Fruit fly (Drosophila melanogaster) whole organism, embryonic: Measurements from ENCODE around the gene Vps8.
A peak's percentile ranks its signal among the peaks of the same experiment; 100 is the strongest.

Experiments used
- Blimp-1 ChIP-seq: fragments of 200-800 bp; sonication (Bioruptor generic); optimal IDR thresholded peaks from 3 replicates; lab custom pipeline; 2018; ENCODE audit warnings: missing biosample characterization, missing genetic modification characterization, mild to moderate bottlenecking, moderate library complexity, missing genetic modification reagents
- CG10979 ChIP-seq: fragments of 200-800 bp; sonication (Bioruptor generic); optimal IDR thresholded peaks from 2 replicates; lab custom pipeline; 2018; ENCODE audit warnings: missing biosample characterization, mild to moderate bottlenecking, missing genetic modification characterization, moderate library complexity
- CG15696 ChIP-seq: fragments of 200-800 bp; sonication (Bioruptor generic); optimal IDR thresholded peaks from 2 replicates; lab custom pipeline; 2019; ENCODE audit warnings: missing biosample characterization, mild to moderate bottlenecking, missing genetic modification characterization, moderate library complexity
- CG16779 ChIP-seq: fragments of 200-800 bp; sonication (Bioruptor generic); IDR thresholded peaks from 2 replicates; pipeline ENCODE4 v1.3.6; 2022; ENCODE audit warnings: missing biosample characterization, missing genetic modification characterization
- CG17328 ChIP-seq: fragments of 200-800 bp; sonication (Bioruptor generic); IDR thresholded peaks from 2 replicates; pipeline ENCODE4 v1.3.6; 2022; ENCODE audit warnings: missing biosample characterization, missing genetic modification characterization
- CG17802 ChIP-seq: fragments of 200-800 bp; sonication (Bioruptor generic); optimal IDR thresholded peaks from 2 replicates; lab custom pipeline; 2018; ENCODE audit warnings: missing biosample characterization, mild to moderate bottlenecking, missing genetic modification characterization, moderate library complexity
- CG18262 ChIP-seq: fragments of 200-800 bp; optimal IDR thresholded peaks from 3 replicates; lab custom pipeline; 2019; ENCODE audit warnings: missing biosample characterization, mild to moderate bottlenecking, missing genetic modification characterization, moderate library complexity
- CG3163 ChIP-seq: fragments of 200-800 bp; sonication (Bioruptor generic); optimal IDR thresholded peaks from 3 replicates; lab custom pipeline; 2016; ENCODE audit warnings: missing biosample characterization, missing genetic modification characterization
- CG6765 ChIP-seq: fragments of 200-800 bp; sonication (Bioruptor generic); optimal IDR thresholded peaks from 3 replicates; lab custom pipeline; 2017; ENCODE audit warnings: missing biosample characterization, mild to moderate bottlenecking, missing genetic modification characterization
- D19A ChIP-seq: fragments of 200-800 bp; optimal IDR thresholded peaks from 3 replicates; lab custom pipeline; 2019; ENCODE audit warnings: missing biosample characterization, mild to moderate bottlenecking, missing genetic modification characterization, moderate library complexity
- Drgx ChIP-seq: fragments of 200-800 bp; sonication (Bioruptor generic); IDR thresholded peaks from 2 replicates; pipeline ENCODE4 v1.3.6; 2022; ENCODE audit warnings: missing biosample characterization, missing genetic modification characterization
- E2f2 ChIP-seq: fragments of 200-800 bp; sonication (Bioruptor generic); IDR thresholded peaks from 2 replicates; pipeline ENCODE4 v1.3.6; 2022; ENCODE audit warnings: missing biosample characterization, missing genetic modification characterization
- Hr51 ChIP-seq, 2 experiments: fragments of 200-800 bp; sonication (Bioruptor generic); optimal IDR thresholded peaks; 2 replicates in 1 of 2; 3 replicates in 1 of 2; lab custom pipeline; 2016 to 2018; ENCODE audit warnings: missing biosample characterization in 2 of 2, missing genetic modification characterization in 2 of 2, mild to moderate bottlenecking in 1 of 2, moderate library complexity in 1 of 2
- MBD-R2 ChIP-seq: fragments of 200-800 bp; sonication (Bioruptor generic); IDR thresholded peaks from 2 replicates; pipeline ENCODE4 v1.3.6; 2022; ENCODE audit warnings: missing biosample characterization, missing genetic modification characterization
- MESR4 ChIP-seq: fragments of 200-800 bp; sonication (Bioruptor generic); optimal IDR thresholded peaks from 2 replicates; lab custom pipeline; 2018; ENCODE audit warnings: missing biosample characterization, mild to moderate bottlenecking, missing genetic modification characterization, moderate library complexity
- Ptx1 ChIP-seq: fragments of 200-800 bp; sonication (Bioruptor generic); IDR thresholded peaks from 2 replicates; pipeline ENCODE4 v1.3.6; 2022; ENCODE audit warnings: missing biosample characterization, missing genetic modification characterization
- Sox102F ChIP-seq: fragments of 200-800 bp; sonication (Bioruptor generic); optimal IDR thresholded peaks from 2 replicates; lab custom pipeline; 2018; ENCODE audit warnings: missing biosample characterization, mild to moderate bottlenecking, missing genetic modification characterization, moderate library complexity
- Stat92E ChIP-seq, 3 experiments: fragments of >200 bp in 2 of 3; fragments of 200-800 bp in 1 of 3; sonication (Bioruptor generic) in 1 of 3; optimal IDR thresholded peaks; 2 replicates each; lab custom pipeline; 2017 to 2019; ENCODE audit warnings: missing biosample characterization in 3 of 3, missing genetic modification characterization in 3 of 3, mild to moderate bottlenecking in 1 of 3, moderate library complexity in 1 of 3
- abd-A ChIP-seq: fragments of 200-800 bp; sonication (Bioruptor generic); optimal IDR thresholded peaks from 3 replicates; lab custom pipeline; 2019; ENCODE audit warnings: missing biosample characterization, mild to moderate bottlenecking, missing genetic modification characterization, moderate library complexity
- bsh ChIP-seq, 2 experiments: fragments of 200-800 bp; sonication (Bioruptor generic); optimal IDR thresholded peaks; 2 replicates each; lab custom pipeline; 2017 to 2018; ENCODE audit warnings: mild to moderate bottlenecking in 2 of 2, missing biosample characterization in 2 of 2, missing genetic modification characterization in 2 of 2, moderate library complexity in 1 of 2
- chinmo ChIP-seq: fragments of 200-800 bp; sonication (Bioruptor generic); IDR thresholded peaks from 4 replicates; pipeline ENCODE4 v1.3.6; 2022; ENCODE audit warnings: missing biosample characterization, missing genetic modification characterization; ENCODE audit not compliant: partially characterized antibody
- chm ChIP-seq: fragments of 200-800 bp; sonication (Bioruptor generic); IDR thresholded peaks from 2 replicates; pipeline ENCODE4 v1.3.6; 2022; ENCODE audit warnings: missing biosample characterization, missing genetic modification characterization
- ci ChIP-seq: fragments of 200-800 bp; sonication (Bioruptor generic); IDR thresholded peaks from 3 replicates; pipeline ENCODE4 v1.3.6; 2022; ENCODE audit warnings: missing biosample characterization, missing genetic modification characterization
- crol ChIP-seq: fragments of 200-800 bp; sonication (Bioruptor generic); IDR thresholded peaks from 2 replicates; pipeline ENCODE4 v1.3.6; 2022; ENCODE audit warnings: missing biosample characterization, missing genetic modification characterization
- en ChIP-seq: fragments of 200-800 bp; sonication (Bioruptor generic); optimal IDR thresholded peaks from 2 replicates; lab custom pipeline; 2016; ENCODE audit warnings: missing biosample characterization, missing genetic modification characterization
- gcm2 ChIP-seq: fragments of 200-800 bp; sonication (Bioruptor generic); optimal IDR thresholded peaks from 2 replicates; lab custom pipeline; 2016; ENCODE audit warnings: missing biosample characterization, missing genetic modification characterization
- gem ChIP-seq: fragments of 200-800 bp; sonication (Bioruptor generic); optimal IDR thresholded peaks from 2 replicates; lab custom pipeline; 2019; ENCODE audit warnings: missing biosample characterization, mild to moderate bottlenecking, missing genetic modification characterization, moderate library complexity
- grn ChIP-seq: fragments of 200-800 bp; sonication (Bioruptor generic); optimal IDR thresholded peaks from 3 replicates; lab custom pipeline; 2017; ENCODE audit warnings: missing biosample characterization, missing genetic modification characterization
- kni ChIP-seq: fragments of 200-800 bp; sonication (Bioruptor generic); optimal IDR thresholded peaks from 3 replicates; lab custom pipeline; 2017; ENCODE audit warnings: mild to moderate bottlenecking, missing biosample characterization, missing genetic modification reagents, missing genetic modification characterization
- lmd ChIP-seq: fragments of 200-800 bp; sonication (Bioruptor generic); IDR thresholded peaks from 2 replicates; pipeline ENCODE4 v1.3.6; 2022; ENCODE audit warnings: missing biosample characterization, missing genetic modification characterization
- lola ChIP-seq, 3 experiments: fragments of >200 bp in 2 of 3; fragments of 200-800 bp in 1 of 3; sonication (Bioruptor generic) in 1 of 3; optimal IDR thresholded peaks; 2 replicates each; lab custom pipeline; 2017 to 2019; ENCODE audit warnings: missing biosample characterization in 3 of 3, missing genetic modification characterization in 3 of 3, mild to moderate bottlenecking in 1 of 3, moderate library complexity in 1 of 3
- luna ChIP-seq: fragments of 200-800 bp; sonication (Bioruptor generic); optimal IDR thresholded peaks from 2 replicates; lab custom pipeline; 2016; ENCODE audit warnings: missing biosample characterization, missing genetic modification characterization
- oc ChIP-seq: fragments of 200-800 bp; sonication (Bioruptor generic); optimal IDR thresholded peaks from 2 replicates; lab custom pipeline; 2018; ENCODE audit warnings: missing biosample characterization, mild to moderate bottlenecking, missing genetic modification characterization, moderate library complexity
- pita ChIP-seq: fragments of 200-800 bp; sonication (Bioruptor generic); optimal IDR thresholded peaks from 2 replicates; lab custom pipeline; 2017; ENCODE audit warnings: missing biosample characterization, mild to moderate bottlenecking, missing genetic modification characterization
- psq ChIP-seq: fragments of 200-800 bp; sonication (Bioruptor generic); optimal IDR thresholded peaks from 2 replicates; lab custom pipeline; 2017; ENCODE audit warnings: missing biosample characterization, missing genetic modification characterization
- ranshi ChIP-seq: fragments of 200-800 bp; sonication (Bioruptor generic); IDR thresholded peaks from 2 replicates; pipeline ENCODE4 v1.3.6; 2022; ENCODE audit warnings: missing biosample characterization, missing genetic modification characterization
- row ChIP-seq: fragments of 200-800 bp; sonication (Bioruptor generic); IDR thresholded peaks from 3 replicates; pipeline ENCODE4 v1.3.6; 2022; ENCODE audit warnings: missing biosample characterization, missing genetic modification characterization
- run ChIP-seq: fragments of 200-800 bp; sonication (Bioruptor generic); optimal IDR thresholded peaks from 3 replicates; lab custom pipeline; 2018; ENCODE audit warnings: missing biosample characterization, mild to moderate bottlenecking, missing genetic modification characterization
- salm ChIP-seq: fragments of 200-800 bp; sonication (Bioruptor generic); optimal IDR thresholded peaks from 2 replicates; lab custom pipeline; 2018; ENCODE audit warnings: missing biosample characterization, mild to moderate bottlenecking, missing genetic modification characterization
- sd ChIP-seq: fragments of 200-800 bp; sonication (Bioruptor generic); optimal IDR thresholded peaks from 3 replicates; lab custom pipeline; 2018; ENCODE audit warnings: missing biosample characterization, mild to moderate bottlenecking, missing genetic modification characterization, moderate library complexity
- sens ChIP-seq: fragments of 200-800 bp; sonication (Bioruptor generic); peaks from one replicate; lab custom pipeline; 2016; ENCODE audit warnings: missing biosample characterization, missing genetic modification characterization
- sqz ChIP-seq: fragments of 200-800 bp; sonication (Bioruptor generic); optimal IDR thresholded peaks from 3 replicates; lab custom pipeline; 2018; ENCODE audit warnings: missing biosample characterization, mild to moderate bottlenecking, missing genetic modification characterization
- tgo ChIP-seq: fragments of 200-800 bp; sonication (Bioruptor generic); IDR thresholded peaks from 3 replicates; pipeline ENCODE4 v1.3.6; 2022; ENCODE audit warnings: missing biosample characterization, missing genetic modification characterization
- trem ChIP-seq: fragments of 200-800 bp; optimal IDR thresholded peaks from 3 replicates; lab custom pipeline; 2019; ENCODE audit warnings: missing biosample characterization, mild to moderate bottlenecking, missing genetic modification characterization, moderate library complexity
- unc-4 ChIP-seq: fragments of 200-800 bp; sonication (Bioruptor generic); IDR thresholded peaks from 2 replicates; pipeline ENCODE4 v1.3.6; 2022; ENCODE audit warnings: missing biosample characterization, missing genetic modification characterization; ENCODE audit not compliant: partially characterized antibody
- unpg ChIP-seq: fragments of 200-800 bp; sonication (Bioruptor generic); optimal IDR thresholded peaks from 3 replicates; lab custom pipeline; 2018; ENCODE audit warnings: missing biosample characterization, mild to moderate bottlenecking, missing genetic modification characterization, moderate library complexity
- vvl ChIP-seq: fragments of 200-800 bp; sonication (Bioruptor generic); IDR thresholded peaks from 2 replicates; pipeline ENCODE4 v1.3.6; 2022; ENCODE audit warnings: missing biosample characterization, missing genetic modification characterization
- zen ChIP-seq: fragments of 200-800 bp; sonication (Bioruptor generic); optimal IDR thresholded peaks from 3 replicates; lab custom pipeline; 2018; ENCODE audit warnings: missing biosample characterization, mild to moderate bottlenecking, missing genetic modification characterization, moderate library complexity

Gene Vps8

dm6 chr3L:6498602-6499001, 3.5 kb upstream of the Vps8 start (continued):
- TF ChIP-seq Stat92E (GFP tag; optimal IDR thresholded peaks at IDR 0.05; lab: Kevin White, UChicago) (no peak), CG15696 (tag; lab: Kevin White, UChicago) (peak; percentile 28), unpg (GFP tag; lab: Kevin White, UChicago) (peak; percentile 20), zen (tag; lab: Kevin White, UChicago) (peak; percentile 7), CG6765 (GFP tag; lab: Kevin White, UChicago) (no peak), psq (no peak), bsh (GFP tag; optimal IDR thresholded peaks at IDR 0.05; lab: Kevin White, UChicago) (peak in 1 of 2 experiments; percentile 15), MESR4 (GFP tag; lab: Kevin White, UChicago) (no peak), lola (GFP tag; optimal IDR thresholded peaks at IDR 0.05; lab: Kevin White, UChicago) (peak in 1 of 3 experiments; percentile 24), en (GFP tag; lab: Kevin White, UChicago) (no peak), trem (peak; percentile 9), CG10979 (peak; percentile 54)

- peak; percentile 23; the same call in 1 of the 3 replicates for TF ChIP-seq ci (GFP tag; lab: Robert Waterston, UW)
- 0 out of 4 replicates have a peak, but pooled peaks have one; percentile 31 for TF ChIP-seq chinmo (GFP tag; lab: Robert Waterston, UW)
- TF ChIP-seq oc = peak; percentile 32
- TF ChIP-seq chm (GFP tag; lab: Robert Waterston, UW) = peak; percentile 25; the same call in 1 of the 2 replicates
- TF ChIP-seq crol = peak; percentile 51; the same call in 1 of the 2 replicates
- peak; percentile 23 for TF ChIP-seq sens
- no peak for TF ChIP-seq gcm2 (GFP tag; lab: Kevin White, UChicago)
- TF ChIP-seq run (tag; lab: Kevin White, UChicago) = peak; percentile 38
- TF ChIP-seq unc-4 (GFP tag; lab: Robert Waterston, UW) = no peak
- no peak for TF ChIP-seq CG17802 (tag; lab: Kevin White, UChicago)
- TF ChIP-seq pita = no peak
- peak; percentile 97 for TF ChIP-seq sd (tag; lab: Kevin White, UChicago)
- peak; percentile 77 for TF ChIP-seq sqz (GFP tag; lab: Kevin White, UChicago)
- peak; percentile 38 for TF ChIP-seq grn
- no peak for TF ChIP-seq ranshi
- TF ChIP-seq kni (GFP tag; lab: Kevin White, UChicago) = peak; percentile 18
- no peak for TF ChIP-seq E2f2 (GFP tag; lab: Robert Waterston, UW)
- TF ChIP-seq abd-A (tag; lab: Kevin White, UChicago) = peak; percentile 67
- TF ChIP-seq tgo (GFP tag; lab: Robert Waterston, UW) = no peak
Observed at dm6 chr3L:6497990-6498389, 2.9 kb upstream of the Vps8 start.

- TF ChIP-seq sens = peak; percentile 55
- TF ChIP-seq CG16779 (GFP tag; lab: Robert Waterston, UW) = no peak
- TF ChIP-seq salm (tag; lab: Kevin White, UChicago) = peak; percentile 14
- TF ChIP-seq luna (GFP tag; lab: Kevin White, UChicago) = no peak
- peak; percentile 7 for TF ChIP-seq CG18262 (tag; lab: Kevin White, UChicago)
- TF ChIP-seq Drgx (GFP tag; lab: Robert Waterston, UW) = peak; percentile 51; the same call in 1 of the 2 replicates
- TF ChIP-seq Hr51 (GFP tag; optimal IDR thresholded peaks at IDR 0.05; lab: Kevin White, UChicago) = peak in 1 of 2 experiments; percentile 9
- TF ChIP-seq vvl (GFP tag; lab: Robert Waterston, UW) = peak; percentile 46; the same call in 1 of the 2 replicates
- TF ChIP-seq gem (tag; lab: Kevin White, UChicago) = peak; percentile 42
- TF ChIP-seq Blimp-1 = peak; percentile 16
- TF ChIP-seq CG17328 (GFP tag; lab: Robert Waterston, UW) = 0 out of 2 replicates have a peak, but pooled peaks have one; percentile 0
- peak; percentile 1 for TF ChIP-seq Sox102F
- no peak for TF ChIP-seq en (GFP tag; lab: Kevin White, UChicago)
- TF ChIP-seq CG3163 = no peak
- peak; percentile 22; the same call in 1 of the 2 replicates for TF ChIP-seq lmd (GFP tag; lab: Robert Waterston, UW)
- TF ChIP-seq Ptx1 (GFP tag; lab: Robert Waterston, UW) = peak; percentile 15; the same call in 1 of the 2 replicates
- peak; percentile 44; the same call in 2 of the 3 replicates for TF ChIP-seq row (GFP tag; lab: Robert Waterston, UW)
- peak; percentile 45 for TF ChIP-seq D19A (tag; lab: Kevin White, UChicago)
- TF ChIP-seq MBD-R2 (GFP tag; lab: Robert Waterston, UW) = no peak
Observed at dm6 chr3L:6496922-6497232, 1.8 kb upstream of the Vps8 start.
